Worm (Caenorhabditis elegans) whole organism, early embryonic: ENCODE results near the gene hint-3.

ENCODE experiments used
- B0310.2 ChIP-seq: sonication (generic microtip); optimal IDR thresholded peaks from 2 replicates; lab custom pipeline; 2016; ENCODE audit warnings: mild to moderate bottlenecking, missing genetic modification characterization, missing compliant biosample characterization
- F13C5.2 ChIP-seq: sonication (generic microtip); optimal IDR thresholded peaks from 2 replicates; lab custom pipeline; 2017; ENCODE audit warnings: mild to moderate bottlenecking, missing genetic modification characterization, inconsistent platforms, missing compliant biosample characterization
- ama-1 ChIP-seq: fragments of 150-350 bp; optimal IDR thresholded peaks from 2 replicates; lab custom pipeline; 2014
- ceh-36 ChIP-seq: sonication (generic microtip); optimal IDR thresholded peaks from 2 replicates; lab custom pipeline; 2016; ENCODE audit warnings: missing genetic modification characterization, inconsistent platforms, missing compliant biosample characterization
- ets-7 ChIP-seq: sonication (generic microtip); optimal IDR thresholded peaks from 2 replicates; lab custom pipeline; 2016; ENCODE audit warnings: missing genotype, missing genetic modification characterization, missing compliant biosample characterization
- flt-1 ChIP-seq: fragments of 200-800 bp; sonication (Bioruptor generic); IDR thresholded peaks from 2 replicates; pipeline ENCODE4 v1.3.6; 2022; ENCODE audit warnings: missing genetic modification characterization, missing compliant biosample characterization
- hmg-4 ChIP-seq: fragments of 200-800 bp; sonication (Bioruptor generic); optimal IDR thresholded peaks from 2 replicates; lab custom pipeline; 2018; ENCODE audit warnings: mild to moderate bottlenecking, missing genetic modification characterization, missing compliant biosample characterization
- hnd-1 ChIP-seq: sonication (generic microtip); optimal IDR thresholded peaks from 2 replicates; lab custom pipeline; 2016; ENCODE audit warnings: missing genetic modification characterization, missing compliant biosample characterization
- tbx-11 ChIP-seq: fragments of 200-800 bp; sonication (Bioruptor generic); IDR thresholded peaks from 2 replicates; pipeline ENCODE4 v1.3.6; 2022; ENCODE audit warnings: missing genetic modification characterization, missing compliant biosample characterization
- tbx-37 ChIP-seq: fragments of 200-800 bp; sonication (Bioruptor generic); conservative IDR thresholded peaks from 2 replicates; pipeline ENCODE4 v1.3.6; 2022; ENCODE audit warnings: missing genetic modification reagents, missing genetic modification characterization, missing compliant biosample characterization
- tra-4 ChIP-seq: sonication (generic microtip); optimal IDR thresholded peaks from 2 replicates; lab custom pipeline; 2017; ENCODE audit warnings: missing genetic modification characterization, missing compliant biosample characterization

- TF ChIP-seq ama-1 (lab: Kevin White, UChicago) (no peak), tra-4 (tag; lab: Kevin White, UChicago) (no peak), ets-7 (tag; lab: Kevin White, UChicago) (no peak), hnd-1 (tag; lab: Kevin White, UChicago) (no peak), tbx-37 (no peak), F13C5.2 (tag; lab: Kevin White, UChicago) (no peak), ceh-36 (tag; lab: Kevin White, UChicago) (no peak), B0310.2 (tag; lab: Kevin White, UChicago) (no peak), flt-1 (GFP tag; lab: Robert Waterston, UW) (no peak), tbx-11 (GFP tag; lab: Robert Waterston, UW) (no peak), hmg-4 (GFP tag; lab: Kevin White, UChicago) (no peak)
Measured at ce11 chrV:7778999-7779398, 18.7 kb downstream of the hint-3 start.
